Worm (Caenorhabditis elegans): ENCODE measurements around the gene Y54G11A.4.
"Not testable (repeated sequence)": the region's sequence is repeated elsewhere in the genome, so short reads cannot be mapped to it uniquely, and the experiment has no call there.

The Y54G11A.4 gene

DNA sequence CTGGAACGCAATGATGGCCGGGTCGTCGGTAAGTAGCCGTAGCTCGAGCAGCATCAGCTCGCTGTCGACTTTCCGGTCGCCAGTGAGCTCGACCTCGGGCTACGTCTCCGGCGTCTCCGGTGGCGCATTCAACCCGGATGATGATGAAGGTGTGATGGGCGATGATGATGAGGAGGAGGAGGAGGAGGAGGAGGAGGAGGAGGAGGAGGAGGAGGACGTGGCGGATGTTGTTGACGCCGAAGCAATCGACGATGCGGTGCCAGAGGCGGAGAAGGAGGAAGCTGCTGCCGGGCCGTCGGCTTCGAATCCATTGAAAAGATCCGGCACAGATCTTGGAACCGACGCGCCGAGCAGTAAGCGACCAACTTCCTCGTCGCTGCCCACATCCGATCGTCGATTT lies 26.6 kb downstream of the Y54G11A.4 start:
- TF ChIP-seq aly-1 (tag; optimal IDR thresholded peaks at IDR 0.05) (no peak), tra-4 (tag; optimal IDR thresholded peaks at IDR 0.05) (no peak), hmg-4 (GFP tag; optimal IDR thresholded peaks at IDR 0.05) (no peak), tbx-37 (GFP tag; conservative IDR thresholded peaks at IDR 0.05) (no peak), pes-1 (GFP tag; IDR thresholded peaks at IDR 0.05) (no peak), ama-1 (optimal IDR thresholded peaks at IDR 0.05) (no peak)

DNA sequence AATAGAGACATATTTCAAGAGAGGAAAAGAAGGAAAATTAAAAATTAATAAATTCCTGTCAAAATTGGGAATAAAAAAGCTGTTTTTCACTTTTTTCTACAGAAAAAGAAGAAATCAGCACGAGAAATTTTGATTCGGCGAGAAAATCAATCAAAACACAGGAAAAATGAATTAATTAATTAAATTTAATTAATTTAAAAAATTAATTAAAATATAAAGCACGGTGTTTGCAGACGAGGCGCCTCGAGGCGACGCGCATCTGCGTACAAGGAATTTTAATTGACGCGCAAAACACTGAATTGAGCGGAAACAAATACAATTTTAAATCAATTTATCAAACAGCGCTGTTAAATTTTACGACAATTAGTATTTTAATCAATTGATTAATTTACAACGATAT lies 28.6 kb downstream of the Y54G11A.4 start:
- TF ChIP-seq B0310.2 (tag; optimal IDR thresholded peaks at IDR 0.05) (no peak), flt-1 (GFP tag; IDR thresholded peaks at IDR 0.05) (no peak), F13C5.2 (tag; optimal IDR thresholded peaks at IDR 0.05) (no peak), pes-1 (GFP tag; IDR thresholded peaks at IDR 0.05) (no peak), tbx-37 (GFP tag; conservative IDR thresholded peaks at IDR 0.05) (no peak), ets-7 (tag; optimal IDR thresholded peaks at IDR 0.05) (no peak), hnd-1 (tag; optimal IDR thresholded peaks at IDR 0.05) (no peak), aly-1 (tag; optimal IDR thresholded peaks at IDR 0.05) (no peak), sea-1 (GFP tag; conservative IDR thresholded peaks at IDR 0.05) (no peak), tra-4 (tag; optimal IDR thresholded peaks at IDR 0.05) (no peak), ceh-36 (tag; optimal IDR thresholded peaks at IDR 0.05) (no peak), scrt-1 (GFP tag; IDR thresholded peaks at IDR 0.05) (no peak), hmg-4 (GFP tag; optimal IDR thresholded peaks at IDR 0.05) (no peak), ama-1 (optimal IDR thresholded peaks at IDR 0.05) (no peak), ceh-13 (GFP tag; optimal IDR thresholded peaks at IDR 0.05) (no peak), hmbx-1 (tag; optimal IDR thresholded peaks at IDR 0.05) (no peak), tbx-11 (GFP tag; IDR thresholded peaks at IDR 0.05) (no peak)

DNA sequence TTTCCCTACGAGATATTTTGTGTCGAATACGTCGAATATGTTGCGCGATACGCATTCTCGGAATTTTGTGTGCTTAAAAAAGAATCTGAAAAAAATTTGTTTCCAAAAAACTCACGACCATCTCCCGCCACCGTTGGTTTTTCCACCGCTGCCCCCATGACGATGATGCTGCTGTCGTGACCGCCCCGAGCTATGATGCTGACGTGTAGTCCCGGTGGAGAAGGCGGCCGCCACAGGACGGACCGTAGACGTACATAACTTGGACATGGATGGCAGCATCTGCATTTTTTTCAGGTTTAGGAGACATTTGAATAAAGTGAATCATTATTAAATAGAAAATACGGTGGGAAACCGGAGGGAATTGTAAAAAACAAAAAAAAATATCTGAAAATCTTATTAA lies 51.5 kb downstream of the Y54G11A.4 start, which contains the start of gene ddl-3:
Gene ddl-3 (minus strand): TSS at position 289 of the 400 bp plus-strand sequence.
- TF ChIP-seq scrt-1 (GFP tag; IDR thresholded peaks at IDR 0.05); hmbx-1 (tag; optimal IDR thresholded peaks at IDR 0.05); F13C5.2 (tag; optimal IDR thresholded peaks at IDR 0.05): not testable (repeated sequence)
